Worm (Caenorhabditis elegans): ENCODE data around the gene C56G2.9.

ce11 chrIII:6345968-6346498, 2.9 kb upstream of the C56G2.9 start, which contains the start of the genes trmt-10C.2 and C56G2.22:
- TF ChIP-seq lsy-2 (tag; optimal IDR thresholded peaks at IDR 0.05) (no peak), ztf-11 (tag; optimal IDR thresholded peaks at IDR 0.05) (no peak), nhr-42 (GFP tag; IDR thresholded peaks at IDR 0.05) (no peak)

Data from whole organism, L4 larva.